Worm (Caenorhabditis elegans) whole organism, late embryonic: Measurements from ENCODE around the gene F22E5.12.

Source experiments
- ceh-30 ChIP-seq: fragments of 150-350 bp; optimal IDR thresholded peaks from 2 replicates; lab custom pipeline; 2014; ENCODE audit warnings: missing biosample characterization, missing genetic modification characterization
- ceh-31 ChIP-seq: sonication (generic microtip); optimal IDR thresholded peaks from 2 replicates; lab custom pipeline; 2016; ENCODE audit warnings: missing genetic modification characterization, missing compliant biosample characterization
- ceh-45 ChIP-seq: fragments of 200-800 bp; sonication (Bioruptor generic); IDR thresholded peaks from 2 replicates; pipeline ENCODE4 v1.3.6; 2022; ENCODE audit warnings: missing genetic modification reagents, missing genetic modification characterization, missing compliant biosample characterization
- ceh-6 ChIP-seq: fragments of 200-800 bp; sonication (Bioruptor generic); optimal IDR thresholded peaks from 2 replicates; lab custom pipeline; 2018; ENCODE audit warnings: mild to moderate bottlenecking, missing genetic modification characterization, missing compliant biosample characterization
- fkh-10 ChIP-seq: fragments of 150-350 bp; optimal IDR thresholded peaks from 2 replicates; lab custom pipeline; 2014; ENCODE audit warnings: missing biosample characterization, missing genetic modification reagents, missing genetic modification characterization
- fkh-6 ChIP-seq: sonication (generic microtip); optimal IDR thresholded peaks from 2 replicates; lab custom pipeline; 2016; ENCODE audit warnings: missing genetic modification characterization, missing compliant biosample characterization
- gmeb-2 ChIP-seq: sonication (generic microtip); optimal IDR thresholded peaks from 2 replicates; lab custom pipeline; 2016; ENCODE audit warnings: missing genetic modification characterization, inconsistent platforms, missing compliant biosample characterization
- hlh-30 ChIP-seq: sonication (generic microtip); optimal IDR thresholded peaks from 2 replicates; lab custom pipeline; 2017; ENCODE audit warnings: antibody characterized with exemption, missing genetic modification characterization, missing compliant biosample characterization; ENCODE audit not compliant: insufficient read depth
- nfya-1 ChIP-seq: sonication (generic microtip); optimal IDR thresholded peaks from 2 replicates; lab custom pipeline; 2017; ENCODE audit warnings: missing genetic modification characterization, mild to moderate bottlenecking, missing compliant biosample characterization, antibody characterized with exemption, moderate library complexity
- pax-1 ChIP-seq: fragments of 150-350 bp; optimal IDR thresholded peaks from 2 replicates; lab custom pipeline; 2014; ENCODE audit warnings: missing biosample characterization, missing genetic modification characterization
- sox-2 ChIP-seq: fragments of 200-800 bp; sonication (Bioruptor generic); IDR thresholded peaks from 2 replicates; pipeline ENCODE4 v1.3.6; 2022; ENCODE audit warnings: missing genetic modification reagents, missing genetic modification characterization, missing compliant biosample characterization
- sox-4 ChIP-seq: sonication (generic microtip); optimal IDR thresholded peaks from 2 replicates; lab custom pipeline; 2017; ENCODE audit warnings: mild to moderate bottlenecking, missing genetic modification characterization, inconsistent platforms, missing compliant biosample characterization
- unc-55 ChIP-seq: sonication (generic microtip); optimal IDR thresholded peaks from 2 replicates; lab custom pipeline; 2017; ENCODE audit warnings: missing biosample characterization, missing genetic modification reagents, missing genetic modification characterization
- unc-86 ChIP-seq: sonication (generic microtip); optimal IDR thresholded peaks from 2 replicates; lab custom pipeline; 2016; ENCODE audit warnings: missing genetic modification characterization, missing compliant biosample characterization

DNA sequence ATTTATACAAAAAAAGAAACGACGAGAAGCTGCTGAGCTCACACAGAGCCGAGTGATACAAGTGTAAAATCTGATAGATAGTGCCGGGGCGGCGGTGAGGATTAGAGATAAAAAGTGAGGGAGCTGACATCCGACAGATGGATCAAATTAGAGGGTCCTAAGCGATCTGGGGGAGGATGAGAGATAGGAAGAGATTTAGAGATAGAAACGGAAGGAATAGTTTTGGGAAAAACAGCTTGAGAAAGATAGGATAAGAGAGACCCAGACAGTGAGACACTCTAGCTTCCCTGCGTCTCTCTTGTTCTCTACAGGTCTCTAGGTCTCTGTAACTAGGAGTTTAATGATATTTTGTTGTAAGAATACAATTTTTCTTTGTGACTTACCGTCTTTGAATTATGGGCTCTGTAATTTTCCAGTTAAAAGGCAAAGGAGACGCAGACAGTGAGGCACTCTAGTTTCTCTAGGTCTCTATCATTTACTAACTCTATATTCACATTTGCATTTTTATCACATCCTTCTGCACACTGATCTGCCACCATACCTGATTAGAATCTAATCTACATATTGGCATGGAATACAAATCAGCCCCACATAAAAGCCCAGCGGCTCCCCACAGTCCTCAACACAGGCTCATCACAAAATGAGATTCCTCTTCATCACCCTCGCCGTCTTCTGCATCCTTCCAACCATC is 40.5 kb upstream of the F22E5.12 start, which contains the start of the genes sup-9 and nspf-1:
- TF ChIP-seq gmeb-2 (tag; lab: Kevin White, UChicago) (no peak), ceh-45 (GFP tag; lab: Robert Waterston, UW) (no peak), fkh-6 (tag; lab: Kevin White, UChicago) (no peak), pax-1 (tag; lab: Kevin White, UChicago) (no peak), unc-55 (peak; percentile 35), nfya-1 (tag; lab: Kevin White, UChicago) (no peak), unc-86 (tag; lab: Kevin White, UChicago) (no peak), ceh-30 (tag; lab: Kevin White, UChicago) (no peak), hlh-30 (tag; lab: Kevin White, UChicago) (no peak), fkh-10 (no peak), sox-4 (tag; lab: Kevin White, UChicago) (no peak), ceh-6 (GFP tag; lab: Kevin White, UChicago) (no peak), ceh-31 (no peak), sox-2 (GFP tag; lab: Robert Waterston, UW) (no peak)
